Fruit fly (Drosophila melanogaster): ENCODE data around the gene CG14401.
A peak's percentile ranks its signal among the peaks of the same experiment; 100 is the strongest.

Gene CG14401

DNA sequence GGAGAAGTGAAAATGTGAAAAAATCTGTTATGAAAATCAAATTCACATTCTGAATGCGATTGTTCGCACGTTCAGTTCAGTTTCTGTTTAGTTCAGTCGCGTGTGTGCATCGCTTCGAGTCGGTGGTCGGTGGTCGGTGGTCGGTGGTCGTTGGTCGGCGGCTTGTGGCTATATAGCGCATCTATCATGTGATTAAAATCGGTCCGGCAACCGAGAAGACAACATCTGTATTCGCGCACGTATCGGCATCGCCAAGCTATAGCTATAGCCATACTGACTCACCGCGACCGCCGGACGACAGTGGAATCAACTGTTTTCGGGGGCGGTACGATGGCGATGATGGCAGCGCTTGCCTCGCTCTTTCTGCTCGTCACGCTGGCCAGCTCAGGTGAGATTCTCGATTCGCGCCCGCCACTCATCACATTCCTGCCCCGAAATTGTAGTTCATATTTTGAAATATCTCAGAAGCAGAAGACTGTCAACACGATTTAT, at the start of gene CG14401:
Gene CG14401 (plus strand): TSS at position 51 of the 492 bp plus-strand sequence.
- TF ChIP-seq CG8478 (optimal IDR thresholded peaks at IDR 0.05), result no peak
- no peak for TF ChIP-seq usp (GFP tag; optimal IDR thresholded peaks at IDR 0.05)
- no peak for TF ChIP-seq EcR (GFP tag; optimal IDR thresholded peaks at IDR 0.05)
- TF ChIP-seq pan (optimal IDR thresholded peaks at IDR 0.05), result no peak
- TF ChIP-seq psq (optimal IDR thresholded peaks at IDR 0.05), result no peak

DNA sequence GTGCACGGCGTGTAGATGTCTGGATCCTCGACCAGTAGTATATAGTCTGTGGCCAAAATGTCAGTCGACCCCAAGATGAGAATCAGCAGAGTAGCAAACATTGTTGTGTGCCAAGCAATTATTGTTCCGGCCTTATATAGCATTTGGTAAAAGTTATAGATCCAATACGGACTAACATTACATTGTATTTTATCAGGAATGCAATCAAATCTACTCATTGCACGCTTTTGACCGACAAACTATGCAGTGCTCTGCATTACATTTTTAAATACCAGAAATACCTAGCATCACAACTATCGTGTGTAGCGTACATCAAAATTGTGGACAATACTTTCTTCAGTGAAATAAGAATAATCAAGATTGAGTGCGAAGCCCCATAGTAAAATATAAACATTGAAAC, 48.9 kb upstream of the CG14401 start, which contains the start of gene CheB38c:
Gene CheB38c (minus strand): TSS at position 101 of the 400 bp plus-strand sequence.
- TF ChIP-seq Dll (optimal IDR thresholded peaks at IDR 0.05) (no peak), CG8478 (optimal IDR thresholded peaks at IDR 0.05) (no peak), EcR (GFP tag; optimal IDR thresholded peaks at IDR 0.05) (no peak), psq (optimal IDR thresholded peaks at IDR 0.05) (no peak), pan (optimal IDR thresholded peaks at IDR 0.05) (no peak), usp (GFP tag; optimal IDR thresholded peaks at IDR 0.05) (no peak)

DNA sequence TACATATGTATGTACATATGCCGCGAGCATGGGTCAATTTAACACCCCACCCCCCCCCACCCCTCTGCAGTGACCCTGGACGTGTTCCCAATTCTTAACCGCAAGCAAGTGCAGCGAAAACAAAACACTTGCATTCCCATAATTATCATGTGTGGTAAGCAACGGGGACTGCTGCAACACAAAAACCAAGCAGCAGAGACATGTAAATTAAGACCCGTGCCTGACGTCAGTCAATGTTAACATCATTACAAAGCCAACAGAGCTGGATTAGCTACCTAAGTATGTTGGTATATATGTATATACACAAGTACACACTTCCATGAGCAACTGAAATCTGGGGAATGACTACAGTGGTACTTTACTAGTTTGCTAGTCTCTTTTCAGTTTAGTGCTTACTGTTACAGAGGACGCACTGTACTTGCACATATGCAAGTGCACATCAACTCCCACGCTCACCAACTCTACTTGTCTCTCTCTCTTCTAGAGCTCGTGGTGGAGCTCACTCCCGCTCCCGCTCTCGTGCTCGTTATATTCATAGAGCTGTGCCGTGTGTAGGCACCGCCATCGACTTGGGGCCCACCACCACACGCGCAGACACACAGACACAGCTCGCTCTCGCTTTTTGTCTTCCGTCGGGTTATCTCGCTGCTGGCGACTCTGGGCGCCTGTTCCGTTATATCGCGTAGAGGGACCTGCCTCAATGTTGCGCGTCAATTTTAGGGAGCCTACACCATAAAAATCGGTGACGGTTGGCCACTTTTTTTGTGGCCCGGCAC, 48.2 kb upstream of the CG14401 start:
- TF ChIP-seq pan (optimal IDR thresholded peaks at IDR 0.05) (no peak), Dll (optimal IDR thresholded peaks at IDR 0.05) (no peak), psq (optimal IDR thresholded peaks at IDR 0.05) (no peak), CG8478 (optimal IDR thresholded peaks at IDR 0.05) (no peak), usp (GFP tag; optimal IDR thresholded peaks at IDR 0.05) (no peak), EcR (GFP tag; optimal IDR thresholded peaks at IDR 0.05) (no peak)

DNA sequence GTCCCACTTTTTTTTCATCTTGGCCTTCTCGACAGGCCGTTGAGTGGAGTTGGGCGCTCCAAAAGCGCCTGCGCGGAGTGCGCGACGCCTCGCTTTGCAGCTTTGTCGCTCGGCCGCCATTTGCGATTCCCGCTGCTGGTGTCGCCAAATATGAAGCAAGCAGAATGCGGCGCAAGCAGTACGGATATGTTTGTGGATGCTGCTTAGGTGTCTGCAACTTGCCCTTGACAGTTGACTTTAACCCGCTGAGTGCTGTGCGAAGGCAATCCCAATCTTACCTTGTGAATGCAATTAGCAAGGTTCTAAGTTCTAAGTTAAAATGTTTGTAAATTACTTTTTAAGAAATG, 47.7 kb upstream of the CG14401 start:
- TF ChIP-seq CG8478 (optimal IDR thresholded peaks at IDR 0.05), result no peak

DNA sequence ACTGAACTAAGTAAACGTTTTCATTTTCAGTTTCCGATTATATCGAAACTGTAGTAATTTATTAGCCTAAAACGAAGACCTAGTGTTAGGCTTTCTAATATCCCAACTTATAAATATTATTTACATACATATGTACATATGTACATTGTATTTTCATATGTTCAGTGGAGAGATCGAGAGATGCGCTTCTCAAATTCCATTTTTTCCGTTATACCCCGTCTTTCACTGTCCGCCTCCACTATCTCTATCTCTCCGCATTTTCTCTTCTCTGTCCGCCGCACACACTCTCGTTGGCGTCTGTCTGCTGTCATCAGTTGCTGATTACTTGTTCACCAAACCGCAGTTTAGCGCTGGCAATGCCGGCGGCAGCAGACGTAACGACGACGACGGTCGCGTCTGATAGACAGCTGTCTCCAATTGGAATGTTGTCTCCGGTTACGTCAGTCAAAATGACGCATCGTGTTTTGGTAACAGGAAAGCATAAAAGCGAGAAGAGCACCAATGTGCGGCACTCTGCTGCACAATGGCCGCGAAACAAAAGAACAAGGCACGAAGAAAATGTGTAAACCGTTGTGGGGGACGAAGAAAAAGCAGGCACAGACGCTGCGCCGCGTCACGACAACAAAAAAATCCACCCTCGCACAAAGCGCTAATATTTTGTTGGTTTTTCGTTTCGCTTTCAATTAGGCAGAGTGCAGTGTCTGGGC, 47.0 kb upstream of the CG14401 start, which contains the start of gene CG9331:
Gene CG9331 (plus strand): TSS at position 340 of the 707 bp plus-strand sequence.
- TF ChIP-seq psq (optimal IDR thresholded peaks at IDR 0.05) (no peak), usp (GFP tag; optimal IDR thresholded peaks at IDR 0.05) (no peak), Dll (optimal IDR thresholded peaks at IDR 0.05) (no peak), pan (optimal IDR thresholded peaks at IDR 0.05) (no peak), EcR (GFP tag; optimal IDR thresholded peaks at IDR 0.05) (no peak), CG8478 (optimal IDR thresholded peaks at IDR 0.05) (no peak)

DNA sequence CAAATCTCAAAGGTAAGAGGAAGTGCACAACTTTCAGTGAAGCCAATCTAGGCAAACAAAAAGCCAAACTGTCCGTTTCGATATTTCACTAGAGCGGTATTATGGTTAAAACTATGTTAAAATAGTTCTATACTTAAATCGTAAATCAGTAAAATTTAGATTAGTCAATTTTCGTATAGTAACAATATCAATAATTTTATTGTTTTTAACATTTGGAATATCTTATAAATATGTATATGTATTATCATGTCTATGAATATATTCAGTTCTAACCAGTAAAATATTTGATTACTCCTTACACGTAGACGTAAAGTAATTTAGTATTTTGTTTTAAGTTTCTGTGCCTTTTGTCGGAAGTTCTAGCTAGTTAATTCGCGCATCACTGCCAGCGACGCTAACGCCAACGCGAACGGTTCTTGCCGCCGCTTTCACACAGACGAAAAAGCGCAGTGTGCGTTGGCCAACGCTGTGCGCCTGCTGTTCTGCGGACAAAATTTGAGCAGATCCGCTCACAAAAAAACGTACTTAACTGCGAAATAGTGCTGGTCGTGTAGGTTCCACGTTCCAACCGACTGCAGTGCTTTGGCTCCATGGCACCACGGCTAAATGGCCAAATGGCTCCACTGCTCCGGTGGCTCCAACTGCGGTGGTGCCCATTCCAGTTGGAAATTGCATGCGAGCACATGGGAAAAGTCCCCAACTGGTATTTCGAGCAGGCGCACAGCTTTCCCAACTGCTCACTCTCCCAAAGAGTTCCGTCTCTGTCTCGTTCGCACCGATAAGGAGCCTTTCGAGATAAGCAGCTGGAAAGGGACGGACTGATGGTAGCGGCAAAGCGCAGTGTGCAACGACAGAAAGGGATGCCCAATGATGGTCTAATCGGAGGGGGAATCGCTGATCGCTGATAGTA, 46.2 kb upstream of the CG14401 start:
- no peak for TF ChIP-seq psq (optimal IDR thresholded peaks at IDR 0.05)
- TF ChIP-seq usp (GFP tag; optimal IDR thresholded peaks at IDR 0.05), result no peak
- peak; percentile 73 for TF ChIP-seq CG8478 (optimal IDR thresholded peaks at IDR 0.05)
- TF ChIP-seq pan (optimal IDR thresholded peaks at IDR 0.05), result no peak
- TF ChIP-seq EcR (GFP tag; optimal IDR thresholded peaks at IDR 0.05), result no peak
- no peak for TF ChIP-seq Dll (optimal IDR thresholded peaks at IDR 0.05)

- TF ChIP-seq usp (GFP tag; optimal IDR thresholded peaks at IDR 0.05) (no peak), EcR (GFP tag; optimal IDR thresholded peaks at IDR 0.05) (no peak), pan (optimal IDR thresholded peaks at IDR 0.05) (no peak)
These were observed 45.4 kb upstream of the CG14401 start for dm6 chr2L:20824136-20824789.

DNA sequence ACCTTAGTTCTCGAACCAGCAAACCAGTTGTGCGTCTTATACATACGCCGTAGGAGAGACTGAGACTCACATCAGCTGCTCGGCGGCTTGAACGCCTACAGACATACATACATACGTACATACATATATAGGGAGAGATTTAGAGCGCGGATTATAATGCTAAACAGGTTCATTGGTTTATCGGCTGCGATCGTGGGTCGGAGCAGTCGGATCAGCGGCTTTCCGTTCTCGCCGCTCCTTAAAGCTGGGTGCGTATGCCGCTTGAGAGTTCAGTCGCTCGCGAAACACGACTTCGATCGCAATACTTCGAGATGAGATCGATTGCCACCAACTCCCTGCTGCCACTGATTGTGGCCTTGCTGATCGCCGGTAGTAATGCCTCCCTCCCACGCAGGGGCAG, 44.4 kb upstream of the CG14401 start:
- TF ChIP-seq CG8478 (optimal IDR thresholded peaks at IDR 0.05) (no peak), pan (optimal IDR thresholded peaks at IDR 0.05) (no peak)

DNA sequence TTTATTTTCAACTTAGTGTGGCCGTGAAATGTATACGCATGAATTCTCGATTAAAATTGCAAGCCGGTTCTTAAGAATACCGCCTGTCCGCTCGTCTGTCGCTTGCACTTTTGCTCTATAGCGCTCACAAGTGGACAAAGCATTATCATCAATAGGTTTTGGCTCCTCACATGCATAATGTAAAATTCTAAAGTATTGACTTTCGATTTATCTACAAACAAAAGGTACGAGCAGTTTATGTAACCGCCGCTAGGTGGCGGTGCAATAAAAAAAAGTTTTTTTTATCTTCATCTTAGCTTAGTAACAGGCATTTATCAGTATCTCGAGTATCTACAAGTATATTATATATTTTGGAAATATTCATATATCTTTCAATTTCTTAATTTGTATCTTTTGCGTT, 43.4 kb upstream of the CG14401 start:
- no peak for TF ChIP-seq EcR (GFP tag; optimal IDR thresholded peaks at IDR 0.05)
- no peak for TF ChIP-seq Dll (optimal IDR thresholded peaks at IDR 0.05)
- TF ChIP-seq pan (optimal IDR thresholded peaks at IDR 0.05), result no peak
- TF ChIP-seq psq (optimal IDR thresholded peaks at IDR 0.05), result no peak
- no peak for TF ChIP-seq CG8478 (optimal IDR thresholded peaks at IDR 0.05)
- no peak for TF ChIP-seq usp (GFP tag; optimal IDR thresholded peaks at IDR 0.05)

- TF ChIP-seq pan (optimal IDR thresholded peaks at IDR 0.05) (no peak), Dll (optimal IDR thresholded peaks at IDR 0.05) (no peak), CG8478 (optimal IDR thresholded peaks at IDR 0.05) (no peak), usp (GFP tag; optimal IDR thresholded peaks at IDR 0.05) (no peak), EcR (GFP tag; optimal IDR thresholded peaks at IDR 0.05) (no peak)
These were observed 42.6 kb upstream of the CG14401 start for dm6 chr2L:20827045-20827444.

dm6 chr2L:20828701-20829100, 41.0 kb upstream of the CG14401 start:
- TF ChIP-seq Dll (optimal IDR thresholded peaks at IDR 0.05) (no peak), EcR (GFP tag; optimal IDR thresholded peaks at IDR 0.05) (no peak), CG8478 (optimal IDR thresholded peaks at IDR 0.05) (no peak), usp (GFP tag; optimal IDR thresholded peaks at IDR 0.05) (no peak), psq (optimal IDR thresholded peaks at IDR 0.05) (no peak)
